Fruit fly (Drosophila melanogaster) whole organism, embryonic: Measurements from ENCODE around the gene CG34162.

Experiments used
- Abd-B ChIP-seq: fragments of 200-800 bp; sonication (Bioruptor generic); optimal IDR thresholded peaks from 2 replicates; lab custom pipeline; 2018; ENCODE audit warnings: missing biosample characterization, mild to moderate bottlenecking, missing genetic modification characterization, moderate library complexity
- Bdp1 ChIP-seq: fragments of 200-800 bp; sonication (Bioruptor generic); optimal IDR thresholded peaks from 3 replicates; lab custom pipeline; 2016; ENCODE audit warnings: missing biosample characterization, missing genetic modification characterization
- CG10431 ChIP-seq: fragments of 200-800 bp; sonication (Bioruptor generic); optimal IDR thresholded peaks from 3 replicates; lab custom pipeline; 2018; ENCODE audit warnings: missing biosample characterization, mild to moderate bottlenecking, missing genetic modification characterization
- CG10654 ChIP-seq: fragments of 200-800 bp; sonication (Bioruptor generic); optimal IDR thresholded peaks from 2 replicates; lab custom pipeline; 2016; ENCODE audit warnings: missing biosample characterization, missing genetic modification characterization
- CG10979 ChIP-seq: fragments of 200-800 bp; sonication (Bioruptor generic); optimal IDR thresholded peaks from 2 replicates; lab custom pipeline; 2018; ENCODE audit warnings: missing biosample characterization, mild to moderate bottlenecking, missing genetic modification characterization, moderate library complexity
- CG11093 ChIP-seq: fragments of 200-800 bp; sonication (Bioruptor generic); IDR thresholded peaks from 3 replicates; pipeline ENCODE4 v1.3.6; 2022; ENCODE audit warnings: missing biosample characterization, missing genetic modification characterization
- CG11247 ChIP-seq: fragments of 200-800 bp; sonication (Bioruptor generic); IDR thresholded peaks from 2 replicates; pipeline ENCODE4 v1.3.6; 2022; ENCODE audit warnings: missing biosample characterization, missing genetic modification characterization
- CG12236 ChIP-seq: fragments of 200-800 bp; sonication (Bioruptor generic); optimal IDR thresholded peaks from 2 replicates; lab custom pipeline; 2016; ENCODE audit warnings: missing biosample characterization, missing genetic modification characterization
- CG13624 ChIP-seq: fragments of 200-800 bp; sonication (Bioruptor generic); optimal IDR thresholded peaks from 2 replicates; lab custom pipeline; 2016; ENCODE audit warnings: missing biosample characterization, missing genetic modification characterization
- CG14710 ChIP-seq: fragments of 200-800 bp; sonication (Bioruptor generic); optimal IDR thresholded peaks from 3 replicates; lab custom pipeline; 2019; ENCODE audit warnings: missing biosample characterization, mild to moderate bottlenecking, missing genetic modification characterization, moderate library complexity
- CG2129 ChIP-seq: fragments of 200-800 bp; sonication (Bioruptor generic); IDR thresholded peaks from 2 replicates; pipeline ENCODE4 v1.3.6; 2022; ENCODE audit warnings: missing biosample characterization, missing genetic modification characterization; ENCODE audit not compliant: partially characterized antibody
- CG2199 ChIP-seq: fragments of 200-800 bp; sonication (Bioruptor generic); IDR thresholded peaks from 3 replicates; pipeline ENCODE4 v1.3.6; 2022; ENCODE audit warnings: missing biosample characterization, missing genetic modification characterization
- CG42726 ChIP-seq: fragments of 200-800 bp; sonication (Bioruptor generic); IDR thresholded peaks from 2 replicates; pipeline ENCODE4 v1.3.6; 2022; ENCODE audit warnings: missing biosample characterization, missing genetic modification characterization; ENCODE audit not compliant: partially characterized antibody
- CG4424 ChIP-seq: fragments of 200-800 bp; sonication (Bioruptor generic); optimal IDR thresholded peaks from 3 replicates; lab custom pipeline; 2016; ENCODE audit warnings: missing biosample characterization, missing genetic modification characterization
- CG4730 ChIP-seq: fragments of 200-800 bp; sonication (Bioruptor generic); IDR thresholded peaks from 2 replicates; pipeline ENCODE4 v1.3.6; 2022; ENCODE audit warnings: missing biosample characterization, missing genetic modification characterization
- CG6175 ChIP-seq: fragments of 200-800 bp; sonication (Bioruptor generic); IDR thresholded peaks from 3 replicates; pipeline ENCODE4 v1.3.6; 2022; ENCODE audit warnings: missing biosample characterization, missing genetic modification characterization
- CG6813 ChIP-seq: fragments of 200-800 bp; sonication (Bioruptor generic); optimal IDR thresholded peaks from 2 replicates; lab custom pipeline; 2017; ENCODE audit warnings: missing biosample characterization, missing genetic modification characterization, mild to moderate bottlenecking, moderate library complexity, missing genetic modification reagents
- CG7372 ChIP-seq: fragments of 200-800 bp; sonication (Bioruptor generic); IDR thresholded peaks from 2 replicates; pipeline ENCODE4 v1.3.6; 2022; ENCODE audit warnings: missing biosample characterization, missing genetic modification characterization
- CG7839 ChIP-seq: fragments of 200-800 bp; sonication (Bioruptor generic); optimal IDR thresholded peaks from 3 replicates; lab custom pipeline; 2018; ENCODE audit warnings: missing biosample characterization, mild to moderate bottlenecking, missing genetic modification characterization, moderate library complexity
- CG7963 ChIP-seq: fragments of 200-800 bp; sonication (Bioruptor generic); IDR thresholded peaks from 3 replicates; pipeline ENCODE4 v1.3.6; 2022; ENCODE audit warnings: missing biosample characterization, missing genetic modification characterization; ENCODE audit not compliant: partially characterized antibody
- CG8089 ChIP-seq: fragments of 200-800 bp; sonication (Bioruptor generic); optimal IDR thresholded peaks from 3 replicates; lab custom pipeline; 2016; ENCODE audit warnings: missing biosample characterization, missing genetic modification characterization
- CG9727 ChIP-seq: fragments of 200-800 bp; sonication (Bioruptor generic); optimal IDR thresholded peaks from 3 replicates; lab custom pipeline; 2017; ENCODE audit warnings: missing biosample characterization, mild to moderate bottlenecking, missing genetic modification characterization
- CTCF ChIP-seq: fragments of 200-800 bp; sonication (Bioruptor generic); optimal IDR thresholded peaks from 2 replicates; lab custom pipeline; 2017; ENCODE audit warnings: missing biosample characterization, mild to moderate bottlenecking, missing genetic modification characterization, moderate library complexity
- CoRest ChIP-seq: fragments of 200-800 bp; sonication (Bioruptor generic); optimal IDR thresholded peaks from 3 replicates; lab custom pipeline; 2018; ENCODE audit warnings: missing biosample characterization, mild to moderate bottlenecking, missing genetic modification characterization, moderate library complexity
- E2f2 ChIP-seq: fragments of 200-800 bp; sonication (Bioruptor generic); IDR thresholded peaks from 2 replicates; pipeline ENCODE4 v1.3.6; 2022; ENCODE audit warnings: missing biosample characterization, missing genetic modification characterization
- HLH3B ChIP-seq: fragments of 200-800 bp; sonication (Bioruptor generic); IDR thresholded peaks from 2 replicates; pipeline ENCODE4 v1.3.6; 2022; ENCODE audit warnings: missing biosample characterization, missing genetic modification characterization
- Hr78 ChIP-seq, 2 experiments: fragments of 200-800 bp in 1 of 2; fragments of >200 bp in 1 of 2; sonication (Bioruptor generic) in 1 of 2; optimal IDR thresholded peaks; 2 replicates each; lab custom pipeline; 2017 to 2019; ENCODE audit warnings: missing biosample characterization in 2 of 2, missing genetic modification characterization in 2 of 2, mild to moderate bottlenecking in 1 of 2, moderate library complexity in 1 of 2
- MESR4 ChIP-seq: fragments of 200-800 bp; sonication (Bioruptor generic); optimal IDR thresholded peaks from 2 replicates; lab custom pipeline; 2018; ENCODE audit warnings: missing biosample characterization, mild to moderate bottlenecking, missing genetic modification characterization, moderate library complexity
- Ptx1 ChIP-seq: fragments of 200-800 bp; sonication (Bioruptor generic); IDR thresholded peaks from 2 replicates; pipeline ENCODE4 v1.3.6; 2022; ENCODE audit warnings: missing biosample characterization, missing genetic modification characterization
- cato ChIP-seq: fragments of 200-800 bp; sonication (Bioruptor generic); optimal IDR thresholded peaks from 2 replicates; lab custom pipeline; 2016; ENCODE audit warnings: missing biosample characterization, missing genetic modification characterization, borderline replicate concordance
- cg ChIP-seq: fragments of 200-800 bp; sonication (Bioruptor generic); optimal IDR thresholded peaks from 3 replicates; lab custom pipeline; 2019; ENCODE audit warnings: missing biosample characterization, mild to moderate bottlenecking, missing genetic modification characterization, moderate library complexity
- chm ChIP-seq: fragments of 200-800 bp; sonication (Bioruptor generic); IDR thresholded peaks from 2 replicates; pipeline ENCODE4 v1.3.6; 2022; ENCODE audit warnings: missing biosample characterization, missing genetic modification characterization
- da ChIP-seq: fragments of 200-800 bp; sonication (Bioruptor generic); optimal IDR thresholded peaks from 2 replicates; lab custom pipeline; 2016; ENCODE audit warnings: missing biosample characterization, missing genetic modification characterization
- disco-r ChIP-seq: fragments of 200-800 bp; sonication (Bioruptor generic); optimal IDR thresholded peaks from 2 replicates; lab custom pipeline; 2016; ENCODE audit warnings: missing biosample characterization, missing genetic modification characterization
- dysf ChIP-seq: fragments of 200-800 bp; sonication (Bioruptor generic); IDR thresholded peaks from 3 replicates; pipeline ENCODE4 v1.3.6; 2022; ENCODE audit warnings: missing biosample characterization, missing genetic modification characterization
- ewg ChIP-seq: fragments of 200-800 bp; sonication (Bioruptor generic); optimal IDR thresholded peaks from 3 replicates; lab custom pipeline; 2017; ENCODE audit warnings: mild to moderate bottlenecking, missing biosample characterization, missing genetic modification reagents, missing genetic modification characterization
- exex ChIP-seq: fragments of 200-800 bp; sonication (Bioruptor generic); optimal IDR thresholded peaks from 4 replicates; lab custom pipeline; 2018; ENCODE audit warnings: missing biosample characterization, mild to moderate bottlenecking, missing genetic modification characterization, moderate library complexity
- h ChIP-seq: fragments of >200 bp; optimal IDR thresholded peaks from 2 replicates; lab custom pipeline; 2017
- jing ChIP-seq: fragments of 200-800 bp; sonication (Bioruptor generic); optimal IDR thresholded peaks from 2 replicates; lab custom pipeline; 2018; ENCODE audit warnings: missing biosample characterization, mild to moderate bottlenecking, missing genetic modification characterization
- jumu ChIP-seq: fragments of 200-800 bp; sonication (Bioruptor generic); optimal IDR thresholded peaks from 3 replicates; lab custom pipeline; 2016; ENCODE audit warnings: missing biosample characterization, missing genetic modification characterization
- mam ChIP-seq: fragments of 200-800 bp; sonication (Bioruptor generic); optimal IDR thresholded peaks from 3 replicates; lab custom pipeline; 2016; ENCODE audit warnings: missing biosample characterization, missing genetic modification characterization
- nerfin-1 ChIP-seq: fragments of 200-800 bp; sonication (Bioruptor generic); optimal IDR thresholded peaks from 3 replicates; lab custom pipeline; 2019; ENCODE audit warnings: missing biosample characterization, mild to moderate bottlenecking, missing genetic modification characterization, moderate library complexity
- oc ChIP-seq: fragments of 200-800 bp; sonication (Bioruptor generic); optimal IDR thresholded peaks from 2 replicates; lab custom pipeline; 2018; ENCODE audit warnings: missing biosample characterization, mild to moderate bottlenecking, missing genetic modification characterization, moderate library complexity
- pb ChIP-seq: fragments of 200-800 bp; sonication (Bioruptor generic); optimal IDR thresholded peaks from 3 replicates; lab custom pipeline; 2016; ENCODE audit warnings: missing biosample characterization, missing genetic modification characterization
- pnt ChIP-seq: fragments of 200-800 bp; sonication (Bioruptor generic); optimal IDR thresholded peaks from 3 replicates; lab custom pipeline; 2016; ENCODE audit warnings: missing biosample characterization, missing genetic modification characterization
- repo ChIP-seq: fragments of 200-800 bp; sonication (Bioruptor generic); optimal IDR thresholded peaks from 2 replicates; lab custom pipeline; 2016; ENCODE audit warnings: missing biosample characterization, missing genetic modification characterization
- tin ChIP-seq: fragments of 200-800 bp; sonication (Bioruptor generic); optimal IDR thresholded peaks from 3 replicates; lab custom pipeline; 2016; ENCODE audit warnings: missing biosample characterization, missing genetic modification characterization
- tup ChIP-seq: fragments of 200-800 bp; sonication (Bioruptor generic); optimal IDR thresholded peaks from 2 replicates; lab custom pipeline; 2016; ENCODE audit warnings: missing biosample characterization, mild to moderate bottlenecking, missing genetic modification characterization, moderate library complexity
- usp ChIP-seq: fragments of >200 bp; optimal IDR thresholded peaks from 2 replicates; lab custom pipeline; 2017; ENCODE audit warnings: missing biosample characterization, missing genetic modification characterization
- zen ChIP-seq: fragments of 200-800 bp; sonication (Bioruptor generic); optimal IDR thresholded peaks from 3 replicates; lab custom pipeline; 2018; ENCODE audit warnings: missing biosample characterization, mild to moderate bottlenecking, missing genetic modification characterization, moderate library complexity

The CG34162 gene

DNA sequence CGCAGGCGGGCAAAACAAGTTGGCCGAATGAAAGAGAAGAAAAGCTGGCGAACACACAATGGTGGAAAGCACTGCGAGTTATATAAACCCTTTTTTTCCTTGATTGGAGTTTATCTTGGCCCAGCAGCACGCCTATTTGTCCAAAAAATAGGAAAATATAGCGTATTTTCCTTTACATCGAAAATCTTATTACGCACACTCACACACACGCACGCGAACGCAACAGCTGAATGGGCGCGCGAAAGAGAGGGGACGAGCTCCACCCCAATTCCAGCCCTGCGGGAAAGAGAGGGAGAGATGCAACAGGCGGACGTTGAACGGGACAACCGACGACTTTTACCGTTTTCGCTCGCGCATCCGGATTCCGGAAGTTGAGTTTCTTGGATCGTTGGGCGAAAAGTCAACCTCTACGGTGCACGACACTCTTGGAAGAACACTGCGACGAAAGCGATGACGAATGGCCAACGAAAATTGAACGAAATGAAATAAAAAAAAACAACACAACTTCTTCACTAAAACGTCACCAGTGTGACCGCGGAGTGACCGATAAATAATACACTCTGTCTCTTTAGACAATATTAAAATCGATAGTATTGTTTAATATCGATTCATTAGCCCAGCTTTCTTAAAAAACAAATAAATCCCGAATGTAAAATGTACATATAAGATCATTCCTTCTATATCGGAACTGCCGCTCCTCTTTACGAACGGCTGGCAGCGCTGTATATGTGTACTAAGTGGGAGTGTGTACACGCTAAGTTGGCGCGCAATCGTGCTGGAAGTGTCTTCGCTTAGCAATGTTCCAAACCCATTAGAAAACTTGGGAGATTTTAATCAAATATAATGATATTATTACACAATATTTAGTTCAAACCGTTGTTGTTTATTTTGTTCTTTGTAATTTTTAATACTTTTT, 14.8 kb upstream of the CG34162 start, which contains the start of the genes Dlg5 and CG4970 (continued):
- TF ChIP-seq ewg (GFP tag; lab: Kevin White, UChicago) (peak; percentile 57), MESR4 (GFP tag; lab: Kevin White, UChicago) (peak; percentile 75), nerfin-1 (no peak), CG10654 (no peak), h (lab: Kevin White, UChicago) (no peak), repo (GFP tag; lab: Kevin White, UChicago) (no peak), CG2199 (GFP tag; lab: Robert Waterston, UW) (no peak), Ptx1 (GFP tag; lab: Robert Waterston, UW) (no peak), CG10431 (no peak), oc (tag; lab: Kevin White, UChicago) (no peak), Abd-B (GFP tag; lab: Kevin White, UChicago) (no peak), CG12236 (GFP tag; lab: Kevin White, UChicago) (no peak), exex (tag; lab: Kevin White, UChicago) (no peak), dysf (GFP tag; lab: Robert Waterston, UW) (no peak), pb (GFP tag; lab: Kevin White, UChicago) (no peak), CG6813 (GFP tag; lab: Kevin White, UChicago) (no peak), jumu (GFP tag; lab: Kevin White, UChicago) (peak; percentile 2), CG7963 (GFP tag; lab: Robert Waterston, UW) (peak; percentile 50; the same call in 1 of the 3 replicates), CG13624 (peak; percentile 38), cato (GFP tag; lab: Kevin White, UChicago) (no peak), chm (GFP tag; lab: Robert Waterston, UW) (no peak), CoRest (tag; lab: Kevin White, UChicago) (no peak), E2f2 (peak; percentile 77), da (no peak), CTCF (peak; percentile 88), tin (no peak), jing (GFP tag; lab: Kevin White, UChicago) (no peak), CG4730 (GFP tag; lab: Robert Waterston, UW) (no peak), usp (GFP tag; lab: Kevin White, UChicago) (no peak), CG2129 (GFP tag; lab: Robert Waterston, UW) (peak; percentile 43; the same call in 1 of the 2 replicates), zen (tag; lab: Kevin White, UChicago) (peak; percentile 27), CG7372 (GFP tag; lab: Robert Waterston, UW) (0 out of 2 replicates have a peak, but pooled peaks have one; percentile 12), CG9727 (GFP tag; lab: Kevin White, UChicago) (no peak), CG4424 (GFP tag; lab: Kevin White, UChicago) (no peak), mam (GFP tag; lab: Kevin White, UChicago) (no peak), CG42726 (GFP tag; lab: Robert Waterston, UW) (0 out of 2 replicates have a peak, but pooled peaks have one; percentile 13), CG11247 (no peak), CG8089 (GFP tag; lab: Kevin White, UChicago) (no peak), pnt (GFP tag; lab: Kevin White, UChicago) (peak; percentile 22), HLH3B (no peak), CG6175 (GFP tag; lab: Robert Waterston, UW) (no peak), Bdp1 (GFP tag; lab: Kevin White, UChicago) (no peak), CG10979 (tag; lab: Kevin White, UChicago) (no peak), Hr78 (GFP tag; optimal IDR thresholded peaks at IDR 0.05; lab: Kevin White, UChicago) (no peak), disco-r (GFP tag; lab: Kevin White, UChicago) (no peak), cg (GFP tag; lab: Kevin White, UChicago) (peak; percentile 98), CG14710 (tag; lab: Kevin White, UChicago) (peak; percentile 69), CG11093 (GFP tag; lab: Robert Waterston, UW) (no peak), CG7839 (tag; lab: Kevin White, UChicago) (no peak), tup (GFP tag; lab: Kevin White, UChicago) (no peak)
